Fruit fly (Drosophila melanogaster): ENCODE data around the gene Mlc-c.

DNA sequence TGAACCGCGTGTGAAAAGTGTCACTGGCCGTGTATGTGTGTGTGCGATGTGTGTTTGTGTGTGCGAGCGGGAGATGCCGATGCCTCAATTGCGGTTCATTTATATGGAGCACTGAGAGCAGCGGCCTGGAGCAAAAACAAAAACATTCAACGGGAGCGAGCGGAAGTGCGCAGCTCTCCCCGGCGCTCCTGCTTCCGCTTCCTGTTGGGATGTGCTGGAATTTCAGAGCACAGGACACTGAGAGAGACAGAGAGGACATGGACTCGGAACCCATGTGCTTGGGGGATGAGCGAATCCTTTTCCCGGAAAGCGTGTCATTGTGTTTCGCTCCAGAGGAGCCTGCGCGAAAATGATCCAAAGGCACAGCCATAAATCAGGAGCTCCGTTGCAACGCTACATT is 41.9 kb upstream of the Mlc-c start:
- TF ChIP-seq Myc (optimal IDR thresholded peaks at IDR 0.05) (no peak), h (optimal IDR thresholded peaks at IDR 0.05) (no peak), insv (optimal IDR thresholded peaks at IDR 0.05) (no peak), psq (optimal IDR thresholded peaks at IDR 0.05) (no peak), Sin3A (optimal IDR thresholded peaks at IDR 0.05) (no peak), ttk (optimal IDR thresholded peaks at IDR 0.05) (no peak)
